Fruit fly (Drosophila melanogaster) whole organism, embryonic: ENCODE results near the gene CG3726.

Source experiments
- CG1602 ChIP-seq: fragments of 200-800 bp; sonication (Bioruptor generic); optimal IDR thresholded peaks from 3 replicates; lab custom pipeline; 2016; ENCODE audit warnings: missing biosample characterization, missing genetic modification characterization
- CG1792 ChIP-seq: fragments of 200-800 bp; sonication (Bioruptor generic); optimal IDR thresholded peaks from 2 replicates; lab custom pipeline; 2016; ENCODE audit warnings: missing biosample characterization, missing genetic modification characterization
- CG18619 ChIP-seq: fragments of 200-800 bp; sonication (Bioruptor generic); optimal IDR thresholded peaks from 3 replicates; lab custom pipeline; 2017; ENCODE audit warnings: missing biosample characterization, mild to moderate bottlenecking, missing genetic modification characterization
- CG6175 ChIP-seq: fragments of 200-800 bp; sonication (Bioruptor generic); IDR thresholded peaks from 3 replicates; pipeline ENCODE4 v1.3.6; 2022; ENCODE audit warnings: missing biosample characterization, missing genetic modification characterization
- Hr78 ChIP-seq, 2 experiments: fragments of 200-800 bp in 1 of 2; fragments of >200 bp in 1 of 2; sonication (Bioruptor generic) in 1 of 2; optimal IDR thresholded peaks; 2 replicates each; lab custom pipeline; 2017 to 2019; ENCODE audit warnings: missing biosample characterization in 2 of 2, missing genetic modification characterization in 2 of 2, mild to moderate bottlenecking in 1 of 2, moderate library complexity in 1 of 2
- Lpt ChIP-seq: fragments of >200 bp; optimal IDR thresholded peaks from 2 replicates; lab custom pipeline; 2018; ENCODE audit warnings: missing biosample characterization, missing genetic modification characterization
- chm ChIP-seq: fragments of 200-800 bp; sonication (Bioruptor generic); IDR thresholded peaks from 2 replicates; pipeline ENCODE4 v1.3.6; 2022; ENCODE audit warnings: missing biosample characterization, missing genetic modification characterization
- dati ChIP-seq: fragments of 200-800 bp; sonication (Bioruptor generic); IDR thresholded peaks from 2 replicates; pipeline ENCODE4 v1.3.6; 2022; ENCODE audit warnings: missing biosample characterization, missing genetic modification characterization
- dmrt99B ChIP-seq: fragments of 200-800 bp; sonication (Bioruptor generic); optimal IDR thresholded peaks from 2 replicates; lab custom pipeline; 2018; ENCODE audit warnings: missing biosample characterization, mild to moderate bottlenecking, missing genetic modification characterization, moderate library complexity
- dpn ChIP-seq, 2 experiments: fragments of 200-800 bp; sonication (Bioruptor generic); optimal IDR thresholded peaks; 3 replicates each; lab custom pipeline; 2016; ENCODE audit warnings: missing biosample characterization in 2 of 2, missing genetic modification characterization in 2 of 2
- sima ChIP-seq: fragments of 200-800 bp; sonication (Bioruptor generic); optimal IDR thresholded peaks from 2 replicates; lab custom pipeline; 2016; ENCODE audit warnings: missing biosample characterization, missing genetic modification characterization

dm6 chrX:5923124-5923523 lies 6.2 kb downstream of the CG3726 start:
- TF ChIP-seq CG1792 (GFP tag; lab: Kevin White, UChicago) (no peak), Hr78 (GFP tag; optimal IDR thresholded peaks at IDR 0.05; lab: Kevin White, UChicago) (no peak), CG6175 (GFP tag; lab: Robert Waterston, UW) (no peak), Lpt (GFP tag; lab: Kevin White, UChicago) (no peak), CG1602 (GFP tag; lab: Kevin White, UChicago) (no peak), sima (GFP tag; lab: Kevin White, UChicago) (no peak), dati (GFP tag; lab: Robert Waterston, UW) (no peak), CG18619 (GFP tag; lab: Kevin White, UChicago) (no peak), chm (no peak), dmrt99B (tag; lab: Kevin White, UChicago) (peak; percentile 47), dpn (GFP tag; optimal IDR thresholded peaks at IDR 0.05; lab: Kevin White, UChicago) (peak; percentile 16 to 28)
